Worm (Caenorhabditis elegans): Measurements from ENCODE around the gene ttr-41.

DNA sequence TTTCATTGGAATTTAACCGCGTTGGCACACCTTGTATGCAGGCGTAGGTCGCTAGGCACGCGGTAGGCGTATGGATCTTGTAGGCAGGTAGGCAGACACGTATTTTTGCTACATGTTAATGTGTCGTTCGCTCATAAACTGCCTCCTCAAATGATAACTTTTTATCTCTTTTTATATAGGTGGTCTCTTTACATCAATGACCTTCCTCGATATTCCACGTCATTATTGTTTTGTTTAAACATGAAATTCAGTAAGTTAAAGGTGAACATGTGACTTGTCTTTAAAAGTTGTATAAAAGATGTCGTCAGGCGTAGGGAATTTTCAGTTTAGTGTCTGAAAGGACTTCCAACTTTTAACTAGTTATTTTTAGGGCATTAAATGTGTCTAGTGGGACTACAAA, 20.0 kb upstream of the ttr-41 start:
- TF ChIP-seq mab-5 (tag; optimal IDR thresholded peaks at IDR 0.05) (no peak), nhr-10 (tag; optimal IDR thresholded peaks at IDR 0.05) (no peak)
